Worm (Caenorhabditis elegans): ENCODE results near the gene mua-3.

The mua-3 gene

DNA sequence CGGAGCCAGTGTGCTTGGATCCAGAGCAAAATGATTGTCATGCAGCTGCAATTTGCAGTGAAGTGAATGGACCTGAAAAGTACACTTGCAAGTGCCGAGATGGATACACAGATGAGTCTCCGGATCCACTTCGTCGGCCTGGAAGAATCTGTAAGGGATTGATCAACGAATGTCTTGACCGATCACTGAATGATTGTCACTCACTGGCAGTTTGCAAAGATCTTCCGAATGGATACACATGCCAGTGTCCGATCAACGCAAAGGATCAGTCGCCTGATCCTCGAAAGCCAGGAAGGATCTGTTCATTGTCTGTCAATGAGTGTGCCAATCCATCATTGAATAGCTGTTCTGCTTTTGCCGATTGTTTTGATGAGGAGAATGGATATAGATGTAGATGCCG is 18.9 kb downstream of the mua-3 start:
- TF ChIP-seq pqm-1 (tag; optimal IDR thresholded peaks at IDR 0.05): no peak
- no peak for TF ChIP-seq spr-3 (GFP tag; optimal IDR thresholded peaks at IDR 0.05)
- no peak for TF ChIP-seq lin-13 (GFP tag; optimal IDR thresholded peaks at IDR 0.05)
- TF ChIP-seq unc-62 (GFP tag; optimal IDR thresholded peaks at IDR 0.05 in 1 of 2): peak in 1 of 2 experiments; percentile 97
- TF ChIP-seq unc-62 (tag; optimal IDR thresholded peaks at IDR 0.05): no peak
- TF ChIP-seq fkh-10 (GFP tag; optimal IDR thresholded peaks at IDR 0.05): no peak
- TF ChIP-seq ctbp-1 (GFP tag; IDR thresholded peaks at IDR 0.05): no peak
- no peak for TF ChIP-seq madf-9 (GFP tag; conservative IDR thresholded peaks at IDR 0.05)

DNA sequence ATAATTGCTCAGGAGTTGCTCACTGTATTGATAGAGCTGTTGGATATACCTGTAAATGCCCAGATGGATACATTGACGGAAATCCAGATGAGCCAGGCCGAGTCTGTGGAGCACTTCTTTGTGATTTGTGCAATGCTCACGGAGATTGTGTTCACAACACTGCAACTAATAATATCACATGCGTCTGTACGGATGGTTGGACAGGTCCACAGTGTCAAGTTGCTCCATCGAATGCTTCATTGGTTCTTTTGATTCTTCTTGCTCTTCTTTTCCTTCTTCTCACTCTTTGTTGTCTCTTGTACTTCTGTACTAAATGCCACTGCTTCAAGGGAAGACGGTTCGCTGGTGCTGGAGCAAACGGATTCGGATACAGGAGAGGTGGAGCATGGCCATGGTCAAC is 21.4 kb downstream of the mua-3 start:
- TF ChIP-seq unc-130 (GFP tag; optimal IDR thresholded peaks at IDR 0.05) (no peak), unc-62 (GFP tag; optimal IDR thresholded peaks at IDR 0.05 in 1 of 2) (peak in 1 of 2 experiments; percentile 90), unc-62 (tag; optimal IDR thresholded peaks at IDR 0.05) (no peak)

DNA sequence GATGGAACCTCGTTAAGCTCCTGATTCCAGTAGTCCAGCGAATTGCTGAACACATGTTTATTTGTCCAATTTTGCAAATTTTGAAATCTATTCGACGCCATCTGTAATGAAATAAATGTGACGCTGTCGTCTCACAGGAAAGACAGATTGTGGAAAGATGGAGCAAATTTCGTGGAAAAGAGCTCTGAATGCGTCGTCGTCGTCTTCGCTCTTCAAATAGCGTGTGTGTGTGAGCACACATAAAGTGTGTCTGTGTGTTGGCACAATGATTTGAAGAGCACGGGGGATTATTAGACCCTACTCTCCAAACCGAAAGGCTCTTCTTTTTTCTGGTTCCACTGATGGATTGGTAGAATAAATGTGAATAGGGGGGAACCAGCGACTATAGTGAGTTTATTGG is 25.7 kb downstream of the mua-3 start, which contains the start of gene unc-47:
Gene unc-47, minus strand, starts transcription at position 101 of the 400 bp plus-strand sequence.
- TF ChIP-seq ceh-28 (tag; optimal IDR thresholded peaks at IDR 0.05) (no peak), nhr-11 (tag; optimal IDR thresholded peaks at IDR 0.05) (no peak), gei-8 (GFP tag; optimal IDR thresholded peaks at IDR 0.05) (no peak), hmg-1.1 (GFP tag; IDR thresholded peaks at IDR 0.05) (no peak), unc-62 (GFP tag; optimal IDR thresholded peaks at IDR 0.05 in 1 of 2) (peak in 1 of 2 experiments; percentile 49), unc-62 (tag; optimal IDR thresholded peaks at IDR 0.05) (no peak), php-3 (GFP tag; IDR thresholded peaks at IDR 0.05) (no peak), nhr-42 (GFP tag; IDR thresholded peaks at IDR 0.05) (no peak), R02D3.7 (tag; optimal IDR thresholded peaks at IDR 0.05) (no peak)

- TF ChIP-seq hif-1 (tag; optimal IDR thresholded peaks at IDR 0.05) (no peak), dve-1 (tag; optimal IDR thresholded peaks at IDR 0.05; ENCODE audit: insufficient read depth) (no peak), attf-4 (tag; optimal IDR thresholded peaks at IDR 0.05) (no peak), daf-19 (GFP tag; conservative IDR thresholded peaks at IDR 0.05) (no peak), ztf-11 (tag; optimal IDR thresholded peaks at IDR 0.05) (no peak), cey-2 (tag; optimal IDR thresholded peaks at IDR 0.05; ENCODE audit: borderline replicate concordance, insufficient read depth) (no peak), nhr-76 (tag; optimal IDR thresholded peaks at IDR 0.05) (no peak), hmg-1.1 (GFP tag; IDR thresholded peaks at IDR 0.05) (peak; percentile 66), saeg-2 (GFP tag; IDR thresholded peaks at IDR 0.05) (no peak), unc-62 (GFP tag; optimal IDR thresholded peaks at IDR 0.05 in 1 of 2) (no peak), unc-62 (tag; optimal IDR thresholded peaks at IDR 0.05) (no peak), php-3 (GFP tag; IDR thresholded peaks at IDR 0.05) (no peak), daf-12 (tag; optimal IDR thresholded peaks at IDR 0.05) (no peak), mxl-3 (GFP tag; optimal IDR thresholded peaks at IDR 0.05) (no peak), lsy-2 (tag; optimal IDR thresholded peaks at IDR 0.05) (peak in 1 of 2 experiments; percentile 8), ZK337.2 (GFP tag; IDR thresholded peaks at IDR 0.05) (no peak), arid-1 (GFP tag; conservative IDR thresholded peaks at IDR 0.05) (no peak), lin-38 (GFP tag; IDR thresholded peaks at IDR 0.05) (no peak), pha-4 (GFP tag; IDR thresholded peaks at IDR 0.05) (no peak), pha-4 (tag; optimal IDR thresholded peaks at IDR 0.05) (no peak), skn-1 (tag; optimal IDR thresholded peaks at IDR 0.05) (no peak), F37D6.2 (tag; optimal IDR thresholded peaks at IDR 0.05) (no peak), aha-1 (tag) (peak; percentile 43), unc-39 (tag; optimal IDR thresholded peaks at IDR 0.05) (no peak), fkh-10 (GFP tag; optimal IDR thresholded peaks at IDR 0.05) (peak; percentile 75), madf-5 (GFP tag; IDR thresholded peaks at IDR 0.05) (no peak), spr-3 (GFP tag; optimal IDR thresholded peaks at IDR 0.05) (no peak)
Observed at ce11 chrIII:10187840-10188239, 27.3 kb downstream of the mua-3 start.
